Worm (Caenorhabditis elegans) whole organism, young adult: ENCODE results near the gene Y94H6A.3.

ENCODE experiments used
- B0019.2 ChIP-seq: fragments of 200-800 bp; sonication (Bioruptor generic); conservative IDR thresholded peaks from 2 replicates; pipeline ENCODE4 v1.3.6; 2022; ENCODE audit warnings: missing genetic modification reagents, missing genetic modification characterization, missing compliant biosample characterization
- B0035.1 ChIP-seq: sonication (generic microtip); optimal IDR thresholded peaks from 2 replicates; lab custom pipeline; 2016; ENCODE audit warnings: missing genetic modification characterization, mild to moderate bottlenecking, missing compliant biosample characterization, missing genotype, missing genetic modification reagents
- D2030.7 ChIP-seq: fragments of 200-800 bp; sonication (Bioruptor generic); IDR thresholded peaks from 2 replicates; pipeline ENCODE4 v1.3.6; 2022; ENCODE audit warnings: missing genetic modification reagents, missing genetic modification characterization, missing compliant biosample characterization
- F23B12.7 ChIP-seq: sonication (generic microtip); optimal IDR thresholded peaks from 2 replicates; lab custom pipeline; 2017; ENCODE audit warnings: missing genetic modification characterization, mild to moderate bottlenecking, missing compliant biosample characterization, antibody characterized with exemption, moderate library complexity; ENCODE audit not compliant: insufficient read depth
- F39B2.1 ChIP-seq: fragments of 200-800 bp; sonication (Bioruptor generic); IDR thresholded peaks from 2 replicates; pipeline ENCODE4 v1.3.6; 2022; ENCODE audit warnings: missing genetic modification reagents, missing genetic modification characterization, missing compliant biosample characterization
- F55B11.4 ChIP-seq: sonication (generic microtip); optimal IDR thresholded peaks from 2 replicates; lab custom pipeline; 2016; ENCODE audit warnings: missing compliant biosample characterization, missing genetic modification characterization, borderline replicate concordance; ENCODE audit not compliant: insufficient read depth
- K12H6.12 ChIP-seq: fragments of 200-800 bp; sonication (Bioruptor generic); optimal IDR thresholded peaks from 2 replicates; lab custom pipeline; 2018; ENCODE audit warnings: mild to moderate bottlenecking, missing genetic modification characterization, missing compliant biosample characterization
- T07F8.4 ChIP-seq: sonication (generic microtip); optimal IDR thresholded peaks from 2 replicates; lab custom pipeline; 2016; ENCODE audit warnings: mild to moderate bottlenecking, missing genetic modification characterization, moderate library complexity, missing compliant biosample characterization
- Y53G8AR.9 ChIP-seq: fragments of 200-800 bp; sonication (Bioruptor generic); conservative IDR thresholded peaks from 2 replicates; pipeline ENCODE4 v1.3.6; 2022; ENCODE audit warnings: missing genetic modification reagents, missing genetic modification characterization, missing compliant biosample characterization
- Y95B8A.8 ChIP-seq: fragments of 200-800 bp; sonication (Bioruptor generic); IDR thresholded peaks from 2 replicates; pipeline ENCODE4 v1.3.6; 2022; ENCODE audit warnings: missing genetic modification reagents, missing genetic modification characterization, missing compliant biosample characterization
- akir-1 ChIP-seq: fragments of 200-800 bp; sonication (Bioruptor generic); optimal IDR thresholded peaks from 2 replicates; lab custom pipeline; 2018; ENCODE audit warnings: mild to moderate bottlenecking, missing genetic modification characterization, moderate library complexity, missing compliant biosample characterization
- athp-1 ChIP-seq: sonication (generic microtip); optimal IDR thresholded peaks from 2 replicates; lab custom pipeline; 2017; ENCODE audit warnings: mild to moderate bottlenecking, missing genetic modification characterization, missing compliant biosample characterization
- ccch-3 ChIP-seq: fragments of 200-800 bp; sonication (Bioruptor generic); optimal IDR thresholded peaks from 2 replicates; lab custom pipeline; 2018; ENCODE audit warnings: mild to moderate bottlenecking, missing genetic modification characterization, missing compliant biosample characterization
- ceh-27 ChIP-seq: fragments of 200-800 bp; sonication (Bioruptor generic); optimal IDR thresholded peaks from 2 replicates; lab custom pipeline; 2018; ENCODE audit warnings: mild to moderate bottlenecking, missing genetic modification characterization, moderate library complexity, missing compliant biosample characterization
- ceh-58 ChIP-seq: fragments of 200-800 bp; sonication (Bioruptor generic); IDR thresholded peaks from 2 replicates; pipeline ENCODE4 v1.3.6; 2022; ENCODE audit warnings: missing genetic modification characterization, missing compliant biosample characterization
- ceh-91 ChIP-seq: fragments of 200-800 bp; sonication (Bioruptor generic); IDR thresholded peaks from 2 replicates; pipeline ENCODE4 v1.3.6; 2022; ENCODE audit warnings: missing genetic modification reagents, missing genetic modification characterization, missing compliant biosample characterization
- dpl-1 ChIP-seq: fragments of 150-350 bp; optimal IDR thresholded peaks from 2 replicates; lab custom pipeline; 2014; ENCODE audit warnings: missing biosample characterization, missing genetic modification reagents, missing genetic modification characterization
- ekl-4 ChIP-seq: fragments of 200-800 bp; sonication (Bioruptor generic); IDR thresholded peaks from 2 replicates; pipeline ENCODE4 v1.3.6; 2022; ENCODE audit warnings: missing genetic modification reagents, missing genetic modification characterization, missing compliant biosample characterization
- fkh-3 ChIP-seq: sonication (generic microtip); optimal IDR thresholded peaks from 2 replicates; lab custom pipeline; 2016; ENCODE audit warnings: mild to moderate bottlenecking, missing genetic modification characterization, missing compliant biosample characterization
- hmg-20 ChIP-seq: fragments of 200-800 bp; sonication (Bioruptor generic); IDR thresholded peaks from 2 replicates; pipeline ENCODE4 v1.3.6; 2022; ENCODE audit warnings: missing genetic modification reagents, missing genetic modification characterization, missing compliant biosample characterization
- hsf-1 ChIP-seq: fragments of 200-800 bp; sonication (Bioruptor generic); IDR thresholded peaks from 2 replicates; pipeline ENCODE4 v1.3.6; 2022; ENCODE audit warnings: missing genetic modification reagents, missing genetic modification characterization, missing compliant biosample characterization
- let-526 ChIP-seq: fragments of 200-800 bp; sonication (Bioruptor generic); IDR thresholded peaks from 2 replicates; pipeline ENCODE4 v1.3.6; 2022; ENCODE audit warnings: missing genetic modification reagents, missing genetic modification characterization, missing compliant biosample characterization
- lin-35 ChIP-seq, 3 experiments: fragments of 150-350 bp in 2 of 3; sonication (generic microtip) in 1 of 3; optimal IDR thresholded peaks; 2 replicates each; lab custom pipeline; 2014 to 2018; ENCODE audit warnings: missing biosample characterization in 3 of 3, missing genetic modification characterization in 3 of 3, missing genetic modification reagents in 3 of 3
- lin-40 ChIP-seq: sonication (generic microtip); optimal IDR thresholded peaks from 2 replicates; lab custom pipeline; 2016; ENCODE audit warnings: missing genetic modification characterization, mild to moderate bottlenecking, missing compliant biosample characterization, missing genotype, missing genetic modification reagents
- lsl-1 ChIP-seq: fragments of 200-800 bp; sonication (Bioruptor generic); optimal IDR thresholded peaks from 2 replicates; lab custom pipeline; 2018; ENCODE audit warnings: mild to moderate bottlenecking, missing genetic modification characterization, moderate library complexity, missing compliant biosample characterization
- lsy-27 ChIP-seq: sonication (generic microtip); optimal IDR thresholded peaks from 2 replicates; lab custom pipeline; 2017; ENCODE audit warnings: missing genetic modification characterization, mild to moderate bottlenecking, missing compliant biosample characterization, antibody characterized with exemption, missing genotype, borderline replicate concordance; ENCODE audit not compliant: insufficient read depth
- madf-3 ChIP-seq: fragments of 200-800 bp; sonication (Bioruptor generic); IDR thresholded peaks from 2 replicates; pipeline ENCODE4 v1.3.6; 2022; ENCODE audit warnings: missing genetic modification reagents, missing genetic modification characterization, missing compliant biosample characterization
- mcd-1 ChIP-seq: fragments of 200-800 bp; sonication (Bioruptor generic); IDR thresholded peaks from 2 replicates; pipeline ENCODE4 v1.3.6; 2022; ENCODE audit warnings: missing genetic modification reagents, missing genetic modification characterization, missing compliant biosample characterization
- mel-28 ChIP-seq: sonication (generic microtip); optimal IDR thresholded peaks from 2 replicates; lab custom pipeline; 2016; ENCODE audit warnings: borderline replicate concordance, mild to moderate bottlenecking, missing genetic modification characterization, missing compliant biosample characterization
- mes-4 ChIP-seq: sonication (generic microtip); optimal IDR thresholded peaks from 2 replicates; lab custom pipeline; 2016; ENCODE audit warnings: missing genotype, missing genetic modification characterization, missing compliant biosample characterization
- nfya-1 ChIP-seq: sonication (generic microtip); optimal IDR thresholded peaks from 2 replicates; lab custom pipeline; 2017; ENCODE audit warnings: antibody characterized with exemption, missing compliant biosample characterization, missing genetic modification characterization, borderline replicate concordance; ENCODE audit not compliant: insufficient read depth
- nfya-2 ChIP-seq: fragments of 200-800 bp; sonication (Bioruptor generic); IDR thresholded peaks from 2 replicates; pipeline ENCODE4 v1.3.6; 2022; ENCODE audit warnings: missing genetic modification reagents, missing genetic modification characterization, missing compliant biosample characterization
- nfyb-1 ChIP-seq: fragments of 200-800 bp; sonication (Bioruptor generic); IDR thresholded peaks from 2 replicates; pipeline ENCODE4 v1.3.6; 2022; ENCODE audit warnings: missing genetic modification reagents, missing genetic modification characterization, missing compliant biosample characterization
- nhr-120 ChIP-seq: fragments of 200-800 bp; sonication (Bioruptor generic); IDR thresholded peaks from 2 replicates; pipeline ENCODE4 v1.3.6; 2022; ENCODE audit warnings: missing genetic modification characterization, missing compliant biosample characterization
- nhr-179 ChIP-seq: sonication (generic microtip); optimal IDR thresholded peaks from 2 replicates; lab custom pipeline; 2016; ENCODE audit warnings: mild to moderate bottlenecking, missing genetic modification characterization, missing compliant biosample characterization
- nhr-80 ChIP-seq: sonication (generic microtip); optimal IDR thresholded peaks from 2 replicates; lab custom pipeline; 2016; ENCODE audit warnings: missing genetic modification characterization, missing compliant biosample characterization
- sdz-38 ChIP-seq: sonication (generic microtip); optimal IDR thresholded peaks from 2 replicates; lab custom pipeline; 2016; ENCODE audit warnings: missing genotype, missing genetic modification characterization, missing compliant biosample characterization
- sptf-2 ChIP-seq: fragments of 200-800 bp; sonication (Bioruptor generic); optimal IDR thresholded peaks from 2 replicates; lab custom pipeline; 2018; ENCODE audit warnings: mild to moderate bottlenecking, missing genetic modification characterization, missing compliant biosample characterization
- tbp1 ChIP-seq: fragments of 200-800 bp; sonication (Bioruptor generic); optimal IDR thresholded peaks from 2 replicates; lab custom pipeline; 2018; ENCODE audit warnings: mild to moderate bottlenecking, missing genetic modification characterization, missing compliant biosample characterization
- tlf-1 ChIP-seq: fragments of 200-800 bp; sonication (Bioruptor generic); optimal IDR thresholded peaks from 2 replicates; lab custom pipeline; 2018; ENCODE audit warnings: mild to moderate bottlenecking, missing genetic modification characterization, missing compliant biosample characterization
- unc-130 ChIP-seq: sonication (generic microtip); optimal IDR thresholded peaks from 2 replicates; lab custom pipeline; 2016; ENCODE audit warnings: missing genetic modification reagents, missing genetic modification characterization, missing compliant biosample characterization
- unc-62 ChIP-seq: fragments of 150-350 bp; optimal IDR thresholded peaks from 2 replicates; lab custom pipeline; 2014; ENCODE audit warnings: missing biosample characterization, missing genetic modification reagents, missing genetic modification characterization
- zfh-2 ChIP-seq: fragments of 200-800 bp; sonication (Bioruptor generic); conservative IDR thresholded peaks from 2 replicates; pipeline ENCODE4 v1.3.6; 2022; ENCODE audit warnings: missing genetic modification reagents, missing genetic modification characterization, missing compliant biosample characterization
- ztf-22 ChIP-seq: fragments of 200-800 bp; sonication (Bioruptor generic); optimal IDR thresholded peaks from 2 replicates; lab custom pipeline; 2018; ENCODE audit warnings: mild to moderate bottlenecking, missing genetic modification characterization, moderate library complexity, missing compliant biosample characterization
- ztf-25 ChIP-seq: fragments of 200-800 bp; sonication (Bioruptor generic); IDR thresholded peaks from 2 replicates; pipeline ENCODE4 v1.3.6; 2022; ENCODE audit warnings: missing genetic modification reagents, missing genetic modification characterization, missing compliant biosample characterization

The Y94H6A.3 gene

ce11 chrIV:2639666-2640273, 36.5 kb upstream of the Y94H6A.3 start (continued):
- TF ChIP-seq D2030.7 (GFP tag; lab: Robert Waterston, UW) = peak; percentile 43; the same call in 1 of the 2 replicates
- TF ChIP-seq zfh-2 = 0 out of 2 replicates have a peak, but pooled peaks have one; percentile 34
- peak; percentile 30; the same call in 1 of the 2 replicates for TF ChIP-seq let-526 (GFP tag; lab: Robert Waterston, UW)

ce11 chrIV:2640950-2641349, 35.4 kb upstream of the Y94H6A.3 start, which contains the start of the genes mdf-2 and nduv-3:
mdf-2 (minus strand) TSS chrIV:2641125.
nduv-3 (plus strand) TSS chrIV:2641310.
- TF ChIP-seq sptf-2 = no peak
- no peak for TF ChIP-seq ceh-58
- TF ChIP-seq zfh-2 = 0 out of 2 replicates have a peak, but pooled peaks have one; percentile 25
- TF ChIP-seq B0019.2 = no peak
- TF ChIP-seq hmg-20 = no peak
- no peak for TF ChIP-seq mes-4 (tag; lab: Kevin White, UChicago)
- TF ChIP-seq hsf-1 (GFP tag; lab: Robert Waterston, UW) = peak; percentile 56; the same call in 1 of the 2 replicates
- no peak for TF ChIP-seq nfya-1 (tag; lab: Kevin White, UChicago)
- no peak for TF ChIP-seq sdz-38 (tag; lab: Kevin White, UChicago)
- TF ChIP-seq akir-1 (GFP tag; lab: Kevin White, UChicago) = no peak
- no peak for TF ChIP-seq T07F8.4
- TF ChIP-seq unc-62 (GFP tag; lab: Kevin White, UChicago) = no peak
- peak; percentile 72; the same call in 1 of the 2 replicates for TF ChIP-seq madf-3 (GFP tag; lab: Robert Waterston, UW)
- no peak for TF ChIP-seq Y95B8A.8 (GFP tag; lab: Robert Waterston, UW)
- TF ChIP-seq nfyb-1 (GFP tag; lab: Robert Waterston, UW) = peak; percentile 65
- TF ChIP-seq lin-40 = peak; percentile 80
- TF ChIP-seq mel-28 (tag; lab: Kevin White, UChicago) = no peak
- peak; percentile 75; the same call in 1 of the 2 replicates for TF ChIP-seq ceh-91 (GFP tag; lab: Robert Waterston, UW)
- no peak for TF ChIP-seq unc-130 (GFP tag; lab: Kevin White, UChicago)
- peak; percentile 52; the same call in 1 of the 2 replicates for TF ChIP-seq ekl-4 (GFP tag; lab: Robert Waterston, UW)
- TF ChIP-seq nhr-80 (tag; lab: Kevin White, UChicago) = no peak
- no peak for TF ChIP-seq nhr-179 (tag; lab: Kevin White, UChicago)
- no peak for TF ChIP-seq ztf-22 (GFP tag; lab: Kevin White, UChicago)
- TF ChIP-seq K12H6.12 (tag; lab: Kevin White, UChicago) = no peak
- no peak for TF ChIP-seq ceh-27
- TF ChIP-seq lsl-1 (GFP tag; lab: Kevin White, UChicago) = peak; percentile 58
- peak; percentile 87 for TF ChIP-seq mcd-1
- no peak for TF ChIP-seq nfya-2 (GFP tag; lab: Robert Waterston, UW)
- peak; percentile 51 for TF ChIP-seq athp-1 (tag; lab: Kevin White, UChicago)
- TF ChIP-seq nhr-120 (GFP tag; lab: Robert Waterston, UW) = no peak
- TF ChIP-seq dpl-1 (GFP tag; lab: Kevin White, UChicago) = peak; percentile 77
- no peak for TF ChIP-seq F55B11.4 (tag; lab: Kevin White, UChicago)
- peak; percentile 43 for TF ChIP-seq tlf-1 (GFP tag; lab: Kevin White, UChicago)
- peak in 2 of 3 experiments; percentile 64 to 88 for TF ChIP-seq lin-35 (GFP tag; optimal IDR thresholded peaks at IDR 0.05; lab: Kevin White, UChicago)
- no peak for TF ChIP-seq B0035.1 (tag; lab: Kevin White, UChicago)
- no peak for TF ChIP-seq let-526 (GFP tag; lab: Robert Waterston, UW)
- peak; percentile 52 for TF ChIP-seq tbp1 (GFP tag; lab: Kevin White, UChicago)
- TF ChIP-seq ztf-25 (GFP tag; lab: Robert Waterston, UW) = no peak
- no peak for TF ChIP-seq fkh-3
- no peak for TF ChIP-seq F39B2.1 (GFP tag; lab: Robert Waterston, UW)
- TF ChIP-seq ccch-3 (GFP tag; lab: Kevin White, UChicago) = no peak
- TF ChIP-seq Y53G8AR.9 (GFP tag; lab: Robert Waterston, UW) = peak; percentile 49; the same call in 1 of the 2 replicates
- no peak for TF ChIP-seq lsy-27 (tag; lab: Kevin White, UChicago)
- TF ChIP-seq F23B12.7 (tag; lab: Kevin White, UChicago) = peak; percentile 9
